Worm (Caenorhabditis elegans) whole organism, midembryonic: ENCODE data around the gene slc-25A26.

Experiments used
- T22C8.4 ChIP-seq: fragments of 200-800 bp; sonication (Bioruptor generic); IDR thresholded peaks from 2 replicates; pipeline ENCODE4 v1.3.6; 2022; ENCODE audit warnings: missing genetic modification characterization, missing compliant biosample characterization
- cog-1 ChIP-seq: sonication (generic microtip); optimal IDR thresholded peaks from 2 replicates; lab custom pipeline; 2016; ENCODE audit warnings: missing genetic modification characterization, missing compliant biosample characterization
- flt-1 ChIP-seq: fragments of 200-800 bp; sonication (Bioruptor generic); IDR thresholded peaks from 2 replicates; pipeline ENCODE4 v1.3.6; 2022; ENCODE audit warnings: missing genetic modification characterization, missing compliant biosample characterization
- klf-2 ChIP-seq: fragments of 200-800 bp; sonication (Bioruptor generic); conservative IDR thresholded peaks from 2 replicates; pipeline ENCODE4 v1.3.6; 2022; ENCODE audit warnings: missing genetic modification reagents, missing genetic modification characterization, missing compliant biosample characterization
- med-1 ChIP-seq: sonication (generic microtip); optimal IDR thresholded peaks from 2 replicates; lab custom pipeline; 2017; ENCODE audit warnings: missing genetic modification characterization, mild to moderate bottlenecking, missing compliant biosample characterization, antibody characterized with exemption, missing genetic modification reagents; ENCODE audit not compliant: insufficient read depth
- ref-1 ChIP-seq: fragments of 200-800 bp; sonication (Bioruptor generic); conservative IDR thresholded peaks from 2 replicates; pipeline ENCODE4 v1.3.6; 2022; ENCODE audit warnings: missing genetic modification reagents, missing genetic modification characterization, missing compliant biosample characterization
- tab-1 ChIP-seq: fragments of 200-800 bp; sonication (Bioruptor generic); IDR thresholded peaks from 2 replicates; pipeline ENCODE4 v1.3.6; 2022; ENCODE audit warnings: missing genetic modification characterization, missing compliant biosample characterization
- ztf-23 ChIP-seq: fragments of 200-800 bp; sonication (Bioruptor generic); IDR thresholded peaks from 2 replicates; pipeline ENCODE4 v1.3.6; 2022; ENCODE audit warnings: missing genetic modification reagents, missing genetic modification characterization, missing compliant biosample characterization
- ztf-29 ChIP-seq: fragments of 200-800 bp; sonication (Bioruptor generic); IDR thresholded peaks from 2 replicates; pipeline ENCODE4 v1.3.6; 2022; ENCODE audit warnings: missing genetic modification reagents, missing genetic modification characterization, missing compliant biosample characterization

slc-25A26 gene

ce11 chrIV:8926511-8926910 lies 3.7 kb upstream of the slc-25A26 start:
- no peak for TF ChIP-seq klf-2 (GFP tag; lab: Robert Waterston, UW)
- no peak for TF ChIP-seq ztf-29 (GFP tag; lab: Robert Waterston, UW)
- no peak for TF ChIP-seq ztf-23 (GFP tag; lab: Robert Waterston, UW)
- no peak for TF ChIP-seq flt-1 (GFP tag; lab: Robert Waterston, UW)
- no peak for TF ChIP-seq ref-1

ce11 chrIV:8927093-8927492 lies 3.1 kb upstream of the slc-25A26 start:
- peak; percentile 96 for TF ChIP-seq klf-2 (GFP tag; lab: Robert Waterston, UW)
- peak; percentile 82 for TF ChIP-seq med-1 (GFP tag; lab: Kevin White, UChicago)
- peak; percentile 91 for TF ChIP-seq ref-1
- peak; percentile 97 for TF ChIP-seq T22C8.4
- TF ChIP-seq cog-1 (tag; lab: Kevin White, UChicago) = peak; percentile 83
- TF ChIP-seq flt-1 (GFP tag; lab: Robert Waterston, UW) = peak; percentile 98
- peak; percentile 96 for TF ChIP-seq ztf-23 (GFP tag; lab: Robert Waterston, UW)
- TF ChIP-seq tab-1 (GFP tag; lab: Robert Waterston, UW) = peak; percentile 98
- peak; percentile 96 for TF ChIP-seq ztf-29 (GFP tag; lab: Robert Waterston, UW)

ce11 chrIV:8933575-8933974 lies 3.3 kb downstream of the slc-25A26 start, which contains the start of gene D1046.4:
Gene D1046.4 (plus strand): TSS chrIV:8933875.
- TF ChIP-seq tab-1 (GFP tag; lab: Robert Waterston, UW) (no peak), ref-1 (no peak), cog-1 (tag; lab: Kevin White, UChicago) (no peak), ztf-23 (GFP tag; lab: Robert Waterston, UW) (no peak), med-1 (GFP tag; lab: Kevin White, UChicago) (no peak), klf-2 (GFP tag; lab: Robert Waterston, UW) (no peak), T22C8.4 (no peak), ztf-29 (GFP tag; lab: Robert Waterston, UW) (no peak), flt-1 (GFP tag; lab: Robert Waterston, UW) (no peak)

ce11 chrIV:8943430-8943829 lies 13.2 kb downstream of the slc-25A26 start:
- no peak for TF ChIP-seq ztf-29 (GFP tag; lab: Robert Waterston, UW)
- no peak for TF ChIP-seq tab-1 (GFP tag; lab: Robert Waterston, UW)
- TF ChIP-seq med-1 (GFP tag; lab: Kevin White, UChicago) = no peak
- no peak for TF ChIP-seq ref-1

- TF ChIP-seq klf-2 (GFP tag; lab: Robert Waterston, UW) (no peak), T22C8.4 (no peak), cog-1 (tag; lab: Kevin White, UChicago) (no peak), med-1 (GFP tag; lab: Kevin White, UChicago) (no peak), ref-1 (no peak), ztf-23 (GFP tag; lab: Robert Waterston, UW) (no peak), ztf-29 (GFP tag; lab: Robert Waterston, UW) (no peak), flt-1 (GFP tag; lab: Robert Waterston, UW) (no peak), tab-1 (GFP tag; lab: Robert Waterston, UW) (no peak)
Observed at ce11 chrIV:8947146-8947545, 16.9 kb downstream of the slc-25A26 start.

ce11 chrIV:8949078-8950039 lies 19.1 kb downstream of the slc-25A26 start:
- TF ChIP-seq ref-1 (no peak), cog-1 (tag; lab: Kevin White, UChicago) (no peak), ztf-29 (GFP tag; lab: Robert Waterston, UW) (no peak), T22C8.4 (no peak), ztf-23 (GFP tag; lab: Robert Waterston, UW) (no peak), klf-2 (GFP tag; lab: Robert Waterston, UW) (no peak), flt-1 (GFP tag; lab: Robert Waterston, UW) (no peak), med-1 (GFP tag; lab: Kevin White, UChicago) (no peak), tab-1 (GFP tag; lab: Robert Waterston, UW) (no peak)

ce11 chrIV:8951953-8952567 lies 21.8 kb downstream of the slc-25A26 start:
- TF ChIP-seq tab-1 (GFP tag; lab: Robert Waterston, UW) (no peak), ref-1 (no peak), klf-2 (GFP tag; lab: Robert Waterston, UW) (no peak), cog-1 (tag; lab: Kevin White, UChicago) (no peak), T22C8.4 (no peak)

- TF ChIP-seq tab-1 (GFP tag; lab: Robert Waterston, UW) (no peak), klf-2 (GFP tag; lab: Robert Waterston, UW) (no peak), cog-1 (tag; lab: Kevin White, UChicago) (no peak), flt-1 (GFP tag; lab: Robert Waterston, UW) (no peak), ref-1 (no peak), ztf-29 (GFP tag; lab: Robert Waterston, UW) (no peak), T22C8.4 (no peak), ztf-23 (GFP tag; lab: Robert Waterston, UW) (no peak), med-1 (GFP tag; lab: Kevin White, UChicago) (no peak)
Observed at ce11 chrIV:8954126-8954525, 23.9 kb downstream of the slc-25A26 start.

ce11 chrIV:8956189-8956588 lies 25.9 kb downstream of the slc-25A26 start, which contains the start of gene tpra-1:
Gene tpra-1 (plus strand): TSS chrIV:8956489.
- no peak for TF ChIP-seq T22C8.4
- TF ChIP-seq ztf-23 (GFP tag; lab: Robert Waterston, UW) = no peak
- no peak for TF ChIP-seq klf-2 (GFP tag; lab: Robert Waterston, UW)
- no peak for TF ChIP-seq ref-1
- TF ChIP-seq med-1 (GFP tag; lab: Kevin White, UChicago) = no peak
- TF ChIP-seq cog-1 (tag; lab: Kevin White, UChicago) = no peak
- no peak for TF ChIP-seq flt-1 (GFP tag; lab: Robert Waterston, UW)
- TF ChIP-seq tab-1 (GFP tag; lab: Robert Waterston, UW) = no peak
- TF ChIP-seq ztf-29 (GFP tag; lab: Robert Waterston, UW) = no peak
